Worm (Caenorhabditis elegans): Measurements from ENCODE around the gene F09B9.4.

DNA sequence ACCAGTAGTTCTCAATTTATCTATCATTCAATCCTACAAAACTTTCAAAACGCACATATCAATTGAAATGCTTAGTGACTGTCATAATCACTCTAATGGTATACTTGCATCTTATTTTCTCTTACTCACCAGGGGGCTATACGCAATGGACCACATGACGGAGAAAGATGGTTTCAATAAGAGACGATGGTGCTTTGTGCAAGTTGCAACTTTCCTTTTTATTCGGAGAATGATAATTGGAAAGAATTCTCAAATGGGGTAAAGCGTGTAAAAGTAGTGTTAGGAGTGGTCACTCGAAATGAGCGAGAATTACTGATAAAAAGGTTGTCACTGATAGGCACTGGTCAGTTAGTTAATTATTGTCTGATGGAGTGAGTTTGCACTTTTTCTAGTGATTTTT is 48.1 kb downstream of the F09B9.4 start:
- TF ChIP-seq ztf-23 (GFP tag; IDR thresholded peaks at IDR 0.05) (no peak), ztf-29 (GFP tag; IDR thresholded peaks at IDR 0.05) (no peak), tab-1 (GFP tag; IDR thresholded peaks at IDR 0.05) (no peak)
